Worm (Caenorhabditis elegans) whole organism, midembryonic: Measurements from ENCODE around the gene srbc-67.

ENCODE experiments used
- T22C8.4 ChIP-seq: fragments of 200-800 bp; sonication (Bioruptor generic); IDR thresholded peaks from 2 replicates; pipeline ENCODE4 v1.3.6; 2022; ENCODE audit warnings: missing genetic modification characterization, missing compliant biosample characterization
- klf-2 ChIP-seq: fragments of 200-800 bp; sonication (Bioruptor generic); conservative IDR thresholded peaks from 2 replicates; pipeline ENCODE4 v1.3.6; 2022; ENCODE audit warnings: missing genetic modification reagents, missing genetic modification characterization, missing compliant biosample characterization
- med-1 ChIP-seq: sonication (generic microtip); optimal IDR thresholded peaks from 2 replicates; lab custom pipeline; 2017; ENCODE audit warnings: missing genetic modification characterization, mild to moderate bottlenecking, missing compliant biosample characterization, antibody characterized with exemption, missing genetic modification reagents; ENCODE audit not compliant: insufficient read depth
- ref-1 ChIP-seq: fragments of 200-800 bp; sonication (Bioruptor generic); conservative IDR thresholded peaks from 2 replicates; pipeline ENCODE4 v1.3.6; 2022; ENCODE audit warnings: missing genetic modification reagents, missing genetic modification characterization, missing compliant biosample characterization
- ztf-29 ChIP-seq: fragments of 200-800 bp; sonication (Bioruptor generic); IDR thresholded peaks from 2 replicates; pipeline ENCODE4 v1.3.6; 2022; ENCODE audit warnings: missing genetic modification reagents, missing genetic modification characterization, missing compliant biosample characterization

DNA sequence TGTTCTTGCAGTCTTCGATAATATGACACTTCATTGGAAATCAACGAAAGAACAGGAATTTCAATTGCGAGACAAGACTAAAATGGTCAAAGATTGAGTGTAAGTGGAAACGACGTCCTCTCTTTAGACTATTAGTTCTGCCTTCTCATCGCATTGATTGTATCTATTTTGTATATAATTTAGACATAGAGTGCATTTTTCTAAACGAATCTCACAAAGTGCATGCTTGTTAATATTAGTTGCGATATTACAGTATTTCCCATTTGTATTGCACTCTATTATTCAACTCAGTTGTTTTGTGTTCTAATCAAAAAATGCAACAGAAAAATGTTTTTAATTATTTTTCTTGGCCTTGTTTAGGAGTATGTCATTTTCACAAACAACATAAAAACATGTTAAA is 2.7 kb downstream of the srbc-67 start, which contains the start of gene nhr-93:
- TF ChIP-seq med-1 (GFP tag; lab: Kevin White, UChicago), result no peak
- TF ChIP-seq T22C8.4 (GFP tag; lab: Robert Waterston, UW), result no peak
- TF ChIP-seq ref-1 (GFP tag; lab: Robert Waterston, UW), result no peak
- no peak for TF ChIP-seq klf-2 (GFP tag; lab: Robert Waterston, UW)
- TF ChIP-seq ztf-29 (GFP tag; lab: Robert Waterston, UW), result no peak
